Fruit fly (Drosophila melanogaster): ENCODE data around the gene PGRP-SB2.

Gene PGRP-SB2

DNA sequence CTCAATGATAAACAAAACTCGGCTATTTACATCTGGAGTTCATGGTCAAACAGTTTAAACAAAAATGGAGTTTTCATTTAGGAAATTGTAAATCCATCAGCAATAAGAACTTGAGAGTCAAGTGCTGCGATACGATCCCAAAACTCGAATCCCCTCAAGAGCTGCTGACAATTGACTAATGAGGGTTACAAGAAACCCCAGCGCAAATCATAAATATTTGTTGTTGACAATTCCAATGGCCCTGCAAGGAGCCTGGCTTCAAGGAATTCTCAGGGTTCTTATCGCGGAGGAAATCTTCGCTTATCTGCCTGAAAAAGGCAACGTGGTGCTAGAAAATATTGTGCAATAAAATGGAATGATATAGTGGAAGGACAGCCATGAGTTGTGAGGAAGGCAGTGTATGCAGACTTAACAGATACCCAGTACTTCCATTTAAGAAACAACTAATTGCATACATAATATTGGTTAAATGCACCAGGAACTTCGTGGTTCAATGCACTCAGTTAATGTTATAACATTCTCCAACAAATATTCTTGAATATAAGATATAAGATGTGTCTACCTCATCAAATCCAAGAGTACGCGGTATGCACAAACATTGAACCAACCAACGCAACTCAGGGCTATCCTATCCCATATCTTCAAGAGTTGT, 41.8 kb downstream of the PGRP-SB2 start (continued):
- TF ChIP-seq Nf-YA (GFP tag; IDR thresholded peaks at IDR 0.05) (no peak), Antp (GFP tag; optimal IDR thresholded peaks at IDR 0.05) (peak; percentile 38), mam (GFP tag; optimal IDR thresholded peaks at IDR 0.05) (peak; percentile 16), H2.0 (GFP tag; IDR thresholded peaks at IDR 0.05) (no peak), luna (GFP tag; optimal IDR thresholded peaks at IDR 0.05) (no peak), CG3407 (GFP tag; optimal IDR thresholded peaks at IDR 0.05) (no peak), HLH4C (GFP tag; IDR thresholded peaks at IDR 0.05; ENCODE audit: partially characterized antibody) (peak; percentile 59; the same call in 2 of the 3 replicates), Hr78 (GFP tag; optimal IDR thresholded peaks at IDR 0.05) (no peak), Hsf (GFP tag; optimal IDR thresholded peaks at IDR 0.05) (peak; percentile 29), mirr (GFP tag; optimal IDR thresholded peaks at IDR 0.05) (no peak), MBD-R2 (GFP tag; IDR thresholded peaks at IDR 0.05) (no peak), CG5953 (GFP tag; IDR thresholded peaks at IDR 0.05) (no peak), CG4328 (GFP tag; optimal IDR thresholded peaks at IDR 0.05) (no peak), dmrt99B (tag; optimal IDR thresholded peaks at IDR 0.05) (peak; percentile 41), jigr1 (GFP tag; IDR thresholded peaks at IDR 0.05) (no peak), bcd (GFP tag; optimal IDR thresholded peaks at IDR 0.05) (no peak), schlank (tag; optimal IDR thresholded peaks at IDR 0.05) (no peak), gcm (GFP tag; optimal IDR thresholded peaks at IDR 0.05) (no peak), CG43689 (GFP tag; IDR thresholded peaks at IDR 0.05) (no peak), CG17912 (GFP tag; optimal IDR thresholded peaks at IDR 0.05) (no peak), toy (GFP tag; IDR thresholded peaks at IDR 0.05) (no peak), CG6654 (GFP tag; optimal IDR thresholded peaks at IDR 0.05) (no peak), CG8765 (GFP tag; IDR thresholded peaks at IDR 0.05) (no peak), CG4360 (GFP tag; IDR thresholded peaks at IDR 0.05) (0 out of 2 replicates have a peak, but pooled peaks have one; percentile 34), ci (GFP tag; IDR thresholded peaks at IDR 0.05) (0 out of 3 replicates have a peak, but pooled peaks have one; percentile 37), CG9817 (tag; optimal IDR thresholded peaks at IDR 0.05) (no peak), sc (optimal IDR thresholded peaks at IDR 0.05) (no peak), sc (GFP tag; optimal IDR thresholded peaks at IDR 0.05) (peak; percentile 0), CG9876 (GFP tag; optimal IDR thresholded peaks at IDR 0.05) (no peak), CG16813 (GFP tag; IDR thresholded peaks at IDR 0.05; ENCODE audit: partially characterized antibody) (peak; percentile 57; the same call in 2 of the 3 replicates), crol (GFP tag; IDR thresholded peaks at IDR 0.05) (no peak), Rx (GFP tag; IDR thresholded peaks at IDR 0.05) (0 out of 2 replicates have a peak, but pooled peaks have one; percentile 22), CTCF (GFP tag; optimal IDR thresholded peaks at IDR 0.05) (no peak), CG16815 (GFP tag; optimal IDR thresholded peaks at IDR 0.05) (peak; percentile 40), sd (tag; optimal IDR thresholded peaks at IDR 0.05) (no peak), Hand (GFP tag; optimal IDR thresholded peaks at IDR 0.05) (no peak), jumu (GFP tag; optimal IDR thresholded peaks at IDR 0.05) (peak; percentile 14), pros (GFP tag; optimal IDR thresholded peaks at IDR 0.05) (peak; percentile 88), sr (GFP tag; IDR thresholded peaks at IDR 0.05) (no peak), Sry-δ (GFP tag; optimal IDR thresholded peaks at IDR 0.05) (no peak), nau (GFP tag; optimal IDR thresholded peaks at IDR 0.05) (no peak), Abd-B (GFP tag; optimal IDR thresholded peaks at IDR 0.05) (peak; percentile 22), CG34224 (GFP tag; IDR thresholded peaks at IDR 0.05; ENCODE audit: partially characterized antibody) (no peak), CG2889 (GFP tag; IDR thresholded peaks at IDR 0.05) (no peak), CG5245 (GFP tag; optimal IDR thresholded peaks at IDR 0.05) (no peak), Spps (tag; optimal IDR thresholded peaks at IDR 0.05) (no peak), kni (GFP tag; optimal IDR thresholded peaks at IDR 0.05) (no peak), CG13894 (tag; optimal IDR thresholded peaks at IDR 0.05) (no peak), emc (GFP tag; optimal IDR thresholded peaks at IDR 0.05) (no peak), ems (GFP tag; optimal IDR thresholded peaks at IDR 0.05) (peak; percentile 6), Hr51 (GFP tag; optimal IDR thresholded peaks at IDR 0.05) (peak in 1 of 2 experiments; percentile 23)
